Worm (Caenorhabditis elegans): ENCODE data around the gene F02C12.2.

DNA sequence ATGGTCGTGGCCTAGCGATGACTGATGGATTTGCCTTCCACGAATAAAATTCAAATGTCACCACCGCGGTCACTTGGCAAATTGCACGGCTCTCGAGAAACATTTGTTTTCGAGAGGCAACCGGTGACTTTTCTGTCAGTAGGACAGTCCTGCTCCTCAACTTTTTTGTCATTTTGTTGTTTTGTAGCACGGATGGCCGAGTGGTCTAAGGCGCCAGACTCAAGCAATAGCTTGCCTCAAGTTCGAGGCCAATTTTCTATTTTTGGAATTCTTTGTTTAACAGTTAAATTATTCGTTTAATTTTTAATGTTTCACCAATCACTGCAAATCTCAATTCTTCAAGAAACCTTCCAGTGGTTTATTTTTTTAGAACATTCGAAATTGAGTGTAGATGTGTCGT is 45.1 kb upstream of the F02C12.2 start:
- TF ChIP-seq madf-5 (GFP tag; IDR thresholded peaks at IDR 0.05) (0 out of 4 replicates have a peak, but pooled peaks of 1 of the 2 experiments have one; percentile 28), snpc-4 (tag; optimal IDR thresholded peaks at IDR 0.05) (no peak), lin-15B (tag; optimal IDR thresholded peaks at IDR 0.05) (no peak), cey-2 (tag; optimal IDR thresholded peaks at IDR 0.05; ENCODE audit: borderline replicate concordance, insufficient read depth) (no peak), hlh-30 (tag; optimal IDR thresholded peaks at IDR 0.05; ENCODE audit: insufficient read depth) (no peak)

All from whole organism, L4 larva.